Worm (Caenorhabditis elegans) whole organism, L4 larva: ENCODE data around the gene Y50D4A.6.

Experiments
- F44E2.7 ChIP-seq: fragments of 200-800 bp; sonication (Bioruptor generic); IDR thresholded peaks from 2 replicates; pipeline ENCODE4 v2.1.2; 2022; ENCODE audit warnings: missing genetic modification characterization, missing compliant biosample characterization
- F49E8.2 ChIP-seq: sonication (generic microtip); optimal IDR thresholded peaks from 2 replicates; lab custom pipeline; 2016; ENCODE audit warnings: missing compliant biosample characterization, mild to moderate bottlenecking, missing genetic modification characterization, borderline replicate concordance
- Y105C5A.15 ChIP-seq: fragments of 200-800 bp; sonication (Bioruptor generic); IDR thresholded peaks from 2 replicates; pipeline ENCODE4 v1.3.6; 2022; ENCODE audit warnings: missing genetic modification characterization, missing compliant biosample characterization
- ZK337.2 ChIP-seq: fragments of 200-800 bp; sonication (Bioruptor generic); IDR thresholded peaks from 2 replicates; pipeline ENCODE4 v1.3.6; 2022; ENCODE audit warnings: missing genetic modification reagents, missing genetic modification characterization, missing compliant biosample characterization
- ZK546.5 ChIP-seq, 2 experiments: sonication (generic microtip); optimal IDR thresholded peaks; 2 replicates each; lab custom pipeline; 2017; ENCODE audit warnings: missing biosample characterization in 2 of 2, missing genetic modification characterization in 2 of 2
- aha-1 ChIP-seq: fragments of 150-350 bp; peaks from one replicate; lab custom pipeline; 2014; ENCODE audit warnings: missing biosample characterization, missing genetic modification characterization
- ama-1 ChIP-seq: fragments of 150-350 bp; optimal IDR thresholded peaks from 2 replicates; lab custom pipeline; 2014; ENCODE audit warnings: inconsistent platforms, mixed read lengths
- arid-1 ChIP-seq: fragments of 200-800 bp; sonication (Bioruptor generic); conservative IDR thresholded peaks from 2 replicates; pipeline ENCODE4 v1.3.6; 2022; ENCODE audit warnings: missing genetic modification reagents, missing genetic modification characterization, missing compliant biosample characterization
- ceh-20 ChIP-seq: fragments of 200-800 bp; sonication (Bioruptor generic); IDR thresholded peaks from 2 replicates; pipeline ENCODE4 v1.3.6; 2022; ENCODE audit warnings: missing genetic modification reagents, missing genetic modification characterization, missing compliant biosample characterization
- ceh-32 ChIP-seq: sonication (generic microtip); optimal IDR thresholded peaks from 2 replicates; lab custom pipeline; 2016; ENCODE audit warnings: mild to moderate bottlenecking, missing genetic modification characterization, missing compliant biosample characterization; ENCODE audit not compliant: poor library complexity
- daf-19 ChIP-seq: fragments of 200-800 bp; sonication (Bioruptor generic); conservative IDR thresholded peaks from 2 replicates; pipeline ENCODE4 v1.3.6; 2022; ENCODE audit warnings: missing genetic modification characterization, missing compliant biosample characterization
- dmd-8 ChIP-seq: fragments of 200-800 bp; sonication (Bioruptor generic); IDR thresholded peaks from 2 replicates; pipeline ENCODE4 v1.3.6; 2022; ENCODE audit warnings: missing genetic modification characterization, missing compliant biosample characterization
- dmd-9 ChIP-seq: fragments of 200-800 bp; sonication (Bioruptor generic); IDR thresholded peaks from 2 replicates; pipeline ENCODE4 v1.3.6; 2022; ENCODE audit warnings: missing genetic modification reagents, missing genetic modification characterization, missing compliant biosample characterization
- duxl-1 ChIP-seq: sonication (generic microtip); optimal IDR thresholded peaks from 2 replicates; lab custom pipeline; 2016; ENCODE audit warnings: mild to moderate bottlenecking, missing genetic modification characterization, moderate library complexity, missing compliant biosample characterization; ENCODE audit not compliant: poor library complexity
- fos-1 ChIP-seq: fragments of 150-350 bp; optimal IDR thresholded peaks from 2 replicates; lab custom pipeline; 2014; ENCODE audit warnings: missing biosample characterization, missing genetic modification characterization
- gei-8 ChIP-seq: fragments of 200-800 bp; sonication (Bioruptor generic); optimal IDR thresholded peaks from 2 replicates; lab custom pipeline; 2018; ENCODE audit warnings: mild to moderate bottlenecking, missing genetic modification characterization, missing compliant biosample characterization
- hlh-11 ChIP-seq: fragments of 200-800 bp; sonication (Bioruptor generic); optimal IDR thresholded peaks from 2 replicates; lab custom pipeline; 2018; ENCODE audit warnings: mild to moderate bottlenecking, missing genetic modification characterization, missing compliant biosample characterization
- hlh-30 ChIP-seq: sonication (generic microtip); optimal IDR thresholded peaks from 2 replicates; lab custom pipeline; 2017; ENCODE audit warnings: antibody characterized with exemption, mild to moderate bottlenecking, missing genetic modification characterization, missing compliant biosample characterization; ENCODE audit not compliant: insufficient read depth
- hmg-1.1 ChIP-seq: fragments of 200-800 bp; sonication (Bioruptor generic); IDR thresholded peaks from 2 replicates; pipeline ENCODE4 v1.3.6; 2022; ENCODE audit warnings: missing genetic modification reagents, missing genetic modification characterization, missing compliant biosample characterization
- lin-1 ChIP-seq: fragments of 200-800 bp; sonication (Bioruptor generic); IDR thresholded peaks from 2 replicates; pipeline ENCODE4 v1.3.6; 2022; ENCODE audit warnings: missing genetic modification reagents, missing genetic modification characterization, missing compliant biosample characterization
- lin-15B ChIP-seq: fragments of 150-350 bp; sonication (generic microtip); optimal IDR thresholded peaks from 3 replicates; lab custom pipeline; 2014; ENCODE audit warnings: missing biosample characterization, missing genetic modification characterization
- lin-38 ChIP-seq: fragments of 200-800 bp; sonication (Bioruptor generic); IDR thresholded peaks from 2 replicates; pipeline ENCODE4 v1.3.6; 2022; ENCODE audit warnings: missing genetic modification reagents, missing genetic modification characterization, missing compliant biosample characterization
- lin-39 ChIP-seq: fragments of 150-350 bp; optimal IDR thresholded peaks from 2 replicates; lab custom pipeline; 2014; ENCODE audit warnings: missing biosample characterization, missing genetic modification reagents, missing genetic modification characterization
- mes-2 ChIP-seq: sonication (generic microtip); optimal IDR thresholded peaks from 2 replicates; lab custom pipeline; 2016; ENCODE audit warnings: missing genotype, mild to moderate bottlenecking, missing genetic modification characterization, missing compliant biosample characterization; ENCODE audit not compliant: poor library complexity, severe bottlenecking
- nhr-10 ChIP-seq: fragments of 150-350 bp; optimal IDR thresholded peaks from 2 replicates; lab custom pipeline; 2014; ENCODE audit warnings: missing biosample characterization, missing genetic modification characterization
- nhr-102 ChIP-seq: sonication (generic microtip); optimal IDR thresholded peaks from 2 replicates; lab custom pipeline; 2016; ENCODE audit warnings: mild to moderate bottlenecking, missing genetic modification characterization, moderate library complexity, missing compliant biosample characterization
- nhr-11 ChIP-seq: fragments of 150-350 bp; optimal IDR thresholded peaks from 2 replicates; lab custom pipeline; 2014; ENCODE audit warnings: missing biosample characterization, missing genetic modification characterization
- nhr-25 ChIP-seq: sonication (generic microtip); optimal IDR thresholded peaks from 2 replicates; lab custom pipeline; 2017; ENCODE audit warnings: missing genetic modification characterization, mild to moderate bottlenecking, missing compliant biosample characterization, antibody characterized with exemption, moderate library complexity, borderline replicate concordance; ENCODE audit not compliant: insufficient read depth
- nhr-6 ChIP-seq: fragments of 150-350 bp; optimal IDR thresholded peaks from 2 replicates; lab custom pipeline; 2014; ENCODE audit warnings: missing biosample characterization, missing genetic modification characterization
- nhr-76 ChIP-seq: fragments of 150-350 bp; optimal IDR thresholded peaks from 2 replicates; lab custom pipeline; 2014; ENCODE audit warnings: missing biosample characterization, missing genetic modification characterization
- nhr-77 ChIP-seq: fragments of 150-350 bp; optimal IDR thresholded peaks from 2 replicates; lab custom pipeline; 2014; ENCODE audit warnings: missing biosample characterization, missing genetic modification characterization
- php-3 ChIP-seq: fragments of 200-800 bp; sonication (Bioruptor generic); IDR thresholded peaks from 2 replicates; pipeline ENCODE4 v1.3.6; 2022; ENCODE audit warnings: missing genetic modification reagents, missing genetic modification characterization, missing compliant biosample characterization
- saeg-2 ChIP-seq: fragments of 200-800 bp; sonication (Bioruptor generic); IDR thresholded peaks from 2 replicates; pipeline ENCODE4 v1.3.6; 2022; ENCODE audit warnings: missing genetic modification reagents, missing genetic modification characterization, missing compliant biosample characterization
- sdz-12 ChIP-seq: fragments of 200-800 bp; sonication (Bioruptor generic); optimal IDR thresholded peaks from 2 replicates; lab custom pipeline; 2018; ENCODE audit warnings: mild to moderate bottlenecking, missing genetic modification characterization, missing compliant biosample characterization
- set-16 ChIP-seq: fragments of 200-800 bp; sonication (Bioruptor generic); IDR thresholded peaks from 2 replicates; pipeline ENCODE4 v1.3.6; 2022; ENCODE audit warnings: missing genetic modification reagents, missing genetic modification characterization, missing compliant biosample characterization
- snpc-1.2 ChIP-seq: fragments of 200-800 bp; sonication (Bioruptor generic); IDR thresholded peaks from 2 replicates; pipeline ENCODE4 v1.3.6; 2022; ENCODE audit warnings: missing genetic modification reagents, missing genetic modification characterization, missing compliant biosample characterization
- tra-1 ChIP-seq: fragments of 200-800 bp; sonication (Bioruptor generic); IDR thresholded peaks from 2 replicates; pipeline ENCODE4 v1.3.6; 2022; ENCODE audit warnings: missing genetic modification reagents, missing genetic modification characterization, missing compliant biosample characterization
- unc-62 ChIP-seq, 3 experiments: fragments of 150-350 bp in 1 of 3; sonication (generic microtip); optimal IDR thresholded peaks in 2 of 3; peaks in 1 of 3; 1 replicate in 1 of 3; 2 replicates in 2 of 3; lab custom pipeline; 2014 to 2017; ENCODE audit warnings: missing biosample characterization in 3 of 3, missing genetic modification characterization in 3 of 3, missing genetic modification reagents in 3 of 3, missing genotype in 1 of 3
- vab-7 ChIP-seq: fragments of 200-800 bp; sonication (Bioruptor generic); IDR thresholded peaks from 2 replicates; pipeline ENCODE4 v1.3.6; 2022; ENCODE audit warnings: missing genetic modification reagents, missing genetic modification characterization, missing compliant biosample characterization
- ztf-7 ChIP-seq: fragments of 150-350 bp; optimal IDR thresholded peaks from 2 replicates; lab custom pipeline; 2014; ENCODE audit warnings: missing biosample characterization, missing genetic modification characterization

Gene Y50D4A.6

DNA sequence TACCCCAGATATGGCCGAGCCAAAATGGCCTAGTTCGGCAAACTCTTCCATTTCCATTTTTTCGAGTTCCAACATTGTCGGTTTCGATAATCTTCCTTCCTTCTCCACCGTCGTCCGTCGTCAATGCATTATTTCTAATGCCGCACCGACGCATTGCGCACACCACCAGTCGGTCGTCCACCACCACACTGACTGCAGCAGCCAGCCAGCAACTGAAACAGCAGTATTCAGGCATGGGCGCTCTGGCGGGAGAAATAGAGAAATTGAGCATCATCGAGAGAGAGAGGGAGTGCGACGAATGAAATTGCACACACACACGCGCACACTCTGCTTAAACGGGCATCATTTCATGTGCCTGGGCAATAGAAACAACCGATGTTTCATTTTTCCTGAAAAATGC, 45.1 kb downstream of the Y50D4A.6 start (continued):
- TF ChIP-seq lin-39 (tag; lab: Kevin White, UChicago) (no peak), lin-15B (tag; lab: Kevin White, UChicago) (no peak), Y105C5A.15 (no peak), ceh-20 (GFP tag; lab: Robert Waterston, UW) (0 out of 2 replicates have a peak, but pooled peaks have one; percentile 44), ZK546.5 (tag; optimal IDR thresholded peaks at IDR 0.05; lab: Kevin White, UChicago) (no peak), mes-2 (peak; percentile 60), saeg-2 (GFP tag; lab: Robert Waterston, UW) (no peak), nhr-11 (tag; lab: Kevin White, UChicago) (peak; percentile 54), ztf-7 (tag; lab: Kevin White, UChicago) (no peak)

DNA sequence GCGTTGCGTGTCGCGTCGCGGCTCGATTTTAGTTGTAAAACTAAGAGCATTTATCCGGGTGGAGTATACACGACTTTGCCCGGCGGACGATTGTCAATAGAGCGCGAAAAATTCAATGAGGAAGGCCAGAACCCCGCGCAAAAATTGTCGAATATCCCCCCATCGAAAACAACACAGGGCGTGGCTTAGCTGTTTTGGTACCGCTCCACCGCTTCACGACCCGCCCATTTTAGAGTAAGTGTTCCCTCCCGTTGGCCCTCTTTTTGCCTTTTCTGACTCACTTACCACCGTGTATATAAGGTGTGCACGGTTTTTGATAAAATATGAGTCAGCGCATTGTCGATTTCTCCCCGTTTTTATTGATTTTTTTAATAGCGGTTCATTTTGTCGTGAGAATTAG, 45.7 kb downstream of the Y50D4A.6 start:
- TF ChIP-seq dmd-9 (GFP tag; lab: Robert Waterston, UW) (no peak), ama-1 (lab: Kevin White, UChicago) (no peak), php-3 (GFP tag; lab: Robert Waterston, UW) (0 out of 2 replicates have a peak, but pooled peaks have one; percentile 33), nhr-6 (peak; percentile 11), sdz-12 (GFP tag; lab: Kevin White, UChicago) (peak; percentile 29), aha-1 (tag; lab: Kevin White, UChicago) (peak; percentile 92), vab-7 (GFP tag; lab: Robert Waterston, UW) (0 out of 2 replicates have a peak, but pooled peaks have one; percentile 19), ceh-32 (tag; lab: Kevin White, UChicago) (no peak), Y105C5A.15 (0 out of 2 replicates have a peak, but pooled peaks have one; percentile 53), unc-62 (GFP tag; optimal IDR thresholded peaks at IDR 0.05 in 1 of 2; lab: Kevin White, UChicago) (peak in 1 of 2 experiments; percentile 39), unc-62 (tag; optimal IDR thresholded peaks at IDR 0.05; lab: Kevin White, UChicago) (no peak)
- TF ChIP-seq, all 104 proteins: peak for 7

DNA sequence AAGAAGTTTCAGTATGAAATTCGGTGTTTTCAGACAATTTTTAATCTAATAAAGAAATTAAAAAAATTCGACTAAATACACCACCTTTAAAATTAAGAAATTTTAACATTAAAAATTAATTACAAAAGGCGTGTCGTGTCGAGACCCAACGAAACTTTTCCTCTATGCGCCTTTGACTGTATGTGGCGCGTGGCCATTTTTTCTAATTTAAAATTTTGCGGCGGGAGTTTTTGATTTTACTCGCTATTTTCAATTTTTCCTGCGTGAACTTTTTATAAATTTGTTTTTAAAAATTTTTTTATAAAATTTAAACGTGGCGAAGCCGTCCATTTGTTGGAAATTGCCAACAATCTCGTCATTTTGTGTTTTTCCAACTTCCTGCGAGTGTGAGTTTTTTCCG, 46.3 kb downstream of the Y50D4A.6 start:
- TF ChIP-seq F49E8.2 (tag; lab: Kevin White, UChicago) (peak; percentile 26), lin-1 (GFP tag; lab: Robert Waterston, UW) (no peak), ceh-32 (tag; lab: Kevin White, UChicago) (no peak), nhr-77 (tag; lab: Kevin White, UChicago) (no peak), dmd-8 (GFP tag; lab: Robert Waterston, UW) (no peak), nhr-10 (no peak), snpc-1.2 (GFP tag; lab: Robert Waterston, UW) (0 out of 2 replicates have a peak, but pooled peaks have one; percentile 15), duxl-1 (tag; lab: Kevin White, UChicago) (no peak), daf-19 (GFP tag; lab: Robert Waterston, UW) (no peak), hlh-11 (tag; lab: Kevin White, UChicago) (no peak), saeg-2 (GFP tag; lab: Robert Waterston, UW) (no peak), nhr-102 (tag; lab: Kevin White, UChicago) (no peak), lin-38 (GFP tag; lab: Robert Waterston, UW) (peak; percentile 62)

DNA sequence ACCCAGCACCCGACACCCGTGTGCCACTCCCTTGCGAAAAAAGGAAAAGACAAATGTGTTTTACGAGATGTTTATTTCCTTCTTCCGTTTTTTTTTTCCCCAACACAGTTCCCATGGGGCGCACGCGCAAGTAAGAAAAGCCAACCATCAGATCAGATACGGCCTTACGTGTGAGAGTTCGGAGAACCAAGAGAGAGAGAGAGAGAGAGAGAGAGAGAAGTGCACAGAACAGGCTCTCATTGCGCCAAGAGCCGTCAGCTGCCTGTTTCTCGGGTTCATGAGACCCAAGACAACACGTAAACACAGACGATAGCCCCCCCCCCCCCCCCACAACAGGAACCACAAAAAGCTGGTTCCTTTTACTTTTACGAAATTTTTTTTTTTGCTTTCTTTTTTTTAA, 47.2 kb downstream of the Y50D4A.6 start:
- TF ChIP-seq lin-15B (tag; lab: Kevin White, UChicago) (no peak), ceh-20 (GFP tag; lab: Robert Waterston, UW) (peak; percentile 17; the same call in 1 of the 2 replicates), hlh-30 (tag; lab: Kevin White, UChicago) (peak; percentile 55)

DNA sequence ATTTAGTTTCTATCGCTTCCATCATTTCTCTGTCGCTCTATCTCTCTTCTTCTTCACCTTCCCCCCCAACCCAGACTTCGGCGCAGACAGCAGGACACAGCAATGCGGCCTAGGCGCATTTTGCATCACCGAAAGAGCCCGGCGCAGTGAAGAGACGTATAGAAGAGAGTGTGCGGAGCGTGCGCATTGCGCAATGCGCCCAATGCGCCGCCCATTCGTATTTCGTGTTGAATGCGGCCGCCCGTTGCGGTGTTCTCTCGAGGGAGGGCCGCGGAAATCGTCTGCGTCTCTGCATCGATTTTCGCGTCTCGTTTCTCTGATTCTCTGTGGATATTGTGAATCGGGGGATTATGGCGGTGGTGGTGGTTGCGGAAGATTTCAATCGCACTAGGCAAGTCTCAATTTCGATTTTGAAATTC, 47.7 kb downstream of the Y50D4A.6 start:
- peak; percentile 63; the same call in 1 of the 2 replicates for TF ChIP-seq F44E2.7
- peak; percentile 99 for TF ChIP-seq hmg-1.1
- peak; percentile 95 for TF ChIP-seq php-3 (GFP tag; lab: Robert Waterston, UW)
- peak; percentile 90 for TF ChIP-seq arid-1 (GFP tag; lab: Robert Waterston, UW)
- peak; percentile 59 for TF ChIP-seq snpc-1.2 (GFP tag; lab: Robert Waterston, UW)
- peak; percentile 99 for TF ChIP-seq ceh-20 (GFP tag; lab: Robert Waterston, UW)
- TF ChIP-seq ZK337.2 (GFP tag; lab: Robert Waterston, UW) = peak; percentile 83
- TF ChIP-seq sdz-12 (GFP tag; lab: Kevin White, UChicago) = no peak
- TF ChIP-seq duxl-1 (tag; lab: Kevin White, UChicago) = peak; percentile 91
- TF ChIP-seq nhr-11 (tag; lab: Kevin White, UChicago) = peak; percentile 99
- TF ChIP-seq fos-1 = peak; percentile 63
- TF ChIP-seq nhr-6 = peak; percentile 90
- TF ChIP-seq set-16 (GFP tag; lab: Robert Waterston, UW) = peak; percentile 100
- TF ChIP-seq unc-62 (GFP tag; optimal IDR thresholded peaks at IDR 0.05 in 1 of 2; lab: Kevin White, UChicago) = peak; percentile 45 to 100
- TF ChIP-seq unc-62 (tag; optimal IDR thresholded peaks at IDR 0.05; lab: Kevin White, UChicago) = no peak
- TF ChIP-seq nhr-76 (tag; lab: Kevin White, UChicago) = peak; percentile 42
- peak; percentile 45 for TF ChIP-seq nhr-25
- TF ChIP-seq tra-1 = peak; percentile 99
- peak; percentile 98 for TF ChIP-seq gei-8 (GFP tag; lab: Kevin White, UChicago)
